Worm (Caenorhabditis elegans): ENCODE measurements around the gene scl-23.
A peak's percentile ranks its signal among the peaks of the same experiment; 100 is the strongest.

The scl-23 gene

DNA sequence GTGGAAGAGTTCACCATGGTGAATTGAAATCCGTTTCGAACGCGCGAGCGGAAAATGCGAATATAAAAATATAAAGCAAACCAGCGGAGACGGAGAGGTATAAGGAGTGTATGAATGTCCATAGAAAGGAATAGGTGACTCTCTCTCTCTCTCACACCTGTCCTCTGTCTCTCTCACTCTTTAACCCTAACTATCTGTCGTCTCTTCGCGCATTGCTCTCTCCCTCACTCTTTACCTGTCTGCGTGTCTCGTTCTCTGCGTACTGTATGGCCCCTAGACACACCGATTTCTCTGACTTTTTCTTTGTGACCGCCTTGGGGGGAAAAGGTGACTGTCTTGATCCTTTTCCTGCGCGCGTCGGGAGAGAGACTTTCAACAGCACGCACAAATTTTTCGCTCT is 38.7 kb downstream of the scl-23 start (continued):
- TF ChIP-seq vab-15 (tag; optimal IDR thresholded peaks at IDR 0.05), result no peak
- no peak for TF ChIP-seq mef-2 (tag; optimal IDR thresholded peaks at IDR 0.05)
- TF ChIP-seq fkh-4 (tag; optimal IDR thresholded peaks at IDR 0.05; ENCODE audit: borderline replicate concordance), result no peak
- no peak for TF ChIP-seq sox-4 (tag; optimal IDR thresholded peaks at IDR 0.05)
- TF ChIP-seq tlp-1 (tag; optimal IDR thresholded peaks at IDR 0.05), result no peak
- peak; percentile 45 for TF ChIP-seq skn-1 (tag; optimal IDR thresholded peaks at IDR 0.05)
- TF ChIP-seq C16A3.4 (tag; optimal IDR thresholded peaks at IDR 0.05), result peak; percentile 62
- no peak for TF ChIP-seq nhr-28 (tag; optimal IDR thresholded peaks at IDR 0.05)
- TF ChIP-seq snpc-4 (tag; optimal IDR thresholded peaks at IDR 0.05), result peak; percentile 55
- TF ChIP-seq sptf-1 (tag; optimal IDR thresholded peaks at IDR 0.05), result no peak
- no peak for TF ChIP-seq lin-39 (tag; optimal IDR thresholded peaks at IDR 0.05)
- peak; percentile 47 for TF ChIP-seq fos-1 (tag; optimal IDR thresholded peaks at IDR 0.05)
- no peak for TF ChIP-seq aly-2 (tag; optimal IDR thresholded peaks at IDR 0.05)
- TF ChIP-seq ceh-88 (GFP tag; IDR thresholded peaks at IDR 0.05), result no peak
- peak; percentile 67 for TF ChIP-seq nhr-20 (tag; optimal IDR thresholded peaks at IDR 0.05)
- TF ChIP-seq Y116A8C.19 (tag; optimal IDR thresholded peaks at IDR 0.05; ENCODE audit: borderline replicate concordance), result no peak
- no peak for TF ChIP-seq hlh-17 (GFP tag; optimal IDR thresholded peaks at IDR 0.05; ENCODE audit: borderline replicate concordance)
- TF ChIP-seq elt-2 (tag; optimal IDR thresholded peaks at IDR 0.05), result peak; percentile 26
- no peak for TF ChIP-seq pax-3 (tag; optimal IDR thresholded peaks at IDR 0.05)
- TF ChIP-seq isw-1 (GFP tag; IDR thresholded peaks at IDR 0.05), result no peak
- TF ChIP-seq hpl-2 (GFP tag; optimal IDR thresholded peaks at IDR 0.05), result no peak
- no peak for TF ChIP-seq fkh-10 (GFP tag; optimal IDR thresholded peaks at IDR 0.05)
- peak in 2 of 6 experiments; percentile 3 to 82 for TF ChIP-seq elt-3 (tag; optimal IDR thresholded peaks at IDR 0.05)
- TF ChIP-seq aha-1 (tag; optimal IDR thresholded peaks at IDR 0.05), result no peak
- peak in 1 of 2 experiments; percentile 25 for TF ChIP-seq mdl-1 (tag; optimal IDR thresholded peaks at IDR 0.05)
- TF ChIP-seq tbx-2 (tag; optimal IDR thresholded peaks at IDR 0.05), result peak; percentile 43
- peak; percentile 34 for TF ChIP-seq lin-13 (GFP tag; optimal IDR thresholded peaks at IDR 0.05)
- peak; percentile 68 for TF ChIP-seq nhr-71 (tag; optimal IDR thresholded peaks at IDR 0.05)
- no peak for TF ChIP-seq grh-1 (GFP tag; IDR thresholded peaks at IDR 0.05)
- no peak for TF ChIP-seq pag-3 (tag; optimal IDR thresholded peaks at IDR 0.05; ENCODE audit: borderline replicate concordance, insufficient read depth)
- peak; percentile 92 for TF ChIP-seq nhr-85 (tag)
- peak; percentile 49 to 78 for TF ChIP-seq lin-35 (GFP tag; optimal IDR thresholded peaks at IDR 0.05)
- no peak for TF ChIP-seq rnt-1 (tag; optimal IDR thresholded peaks at IDR 0.05)
- TF ChIP-seq ztf-4 (tag; optimal IDR thresholded peaks at IDR 0.05), result peak; percentile 29
- no peak for TF ChIP-seq unc-98 (GFP tag; IDR thresholded peaks at IDR 0.05)
- peak; percentile 94 for TF ChIP-seq blmp-1 (tag; optimal IDR thresholded peaks at IDR 0.05)
- TF ChIP-seq hlh-4 (tag; optimal IDR thresholded peaks at IDR 0.05), result no peak
- TF ChIP-seq sup-37 (GFP tag; optimal IDR thresholded peaks at IDR 0.05), result no peak
- TF ChIP-seq lin-14 (GFP tag; optimal IDR thresholded peaks at IDR 0.05), result peak; percentile 78
- no peak for TF ChIP-seq C04F5.9 (tag; optimal IDR thresholded peaks at IDR 0.05)
- peak; percentile 77 to 78 for TF ChIP-seq efl-1 (optimal IDR thresholded peaks at IDR 0.05)
- peak; percentile 23 to 93 for TF ChIP-seq efl-1 (GFP tag; optimal IDR thresholded peaks at IDR 0.05 in 1 of 2)
- peak; percentile 74 for TF ChIP-seq nhr-90 (tag; optimal IDR thresholded peaks at IDR 0.05; ENCODE audit: poor library complexity)
- TF ChIP-seq ceh-63 (GFP tag; optimal IDR thresholded peaks at IDR 0.05), result no peak
- TF ChIP-seq alr-1 (tag; optimal IDR thresholded peaks at IDR 0.05; ENCODE audit: borderline replicate concordance), result no peak
- TF ChIP-seq F16B12.6 (tag; optimal IDR thresholded peaks at IDR 0.05), result no peak
- peak; percentile 39 for TF ChIP-seq fkh-8 (tag; optimal IDR thresholded peaks at IDR 0.05)
- no peak for TF ChIP-seq ces-1 (GFP tag; optimal IDR thresholded peaks at IDR 0.05)
- TF ChIP-seq ets-5 (GFP tag; IDR thresholded peaks at IDR 0.05), result no peak
- TF ChIP-seq nhr-19 (GFP tag; conservative IDR thresholded peaks at IDR 0.05), result peak; percentile 38
- peak; percentile 64 for TF ChIP-seq mep-1 (tag; optimal IDR thresholded peaks at IDR 0.05)
- TF ChIP-seq pqm-1 (tag; optimal IDR thresholded peaks at IDR 0.05), result no peak
- TF ChIP-seq snu-23 (GFP tag; optimal IDR thresholded peaks at IDR 0.05), result peak; percentile 79
- TF ChIP-seq swsn-7 (tag; optimal IDR thresholded peaks at IDR 0.05), result peak; percentile 55
